Fruit fly (Drosophila melanogaster) whole organism, embryonic: ENCODE results near the gene TBC1D16.

ENCODE experiments used
- Atf3 ChIP-seq: fragments of 200-800 bp; sonication (Bioruptor generic); optimal IDR thresholded peaks from 3 replicates; lab custom pipeline; 2016; ENCODE audit warnings: missing biosample characterization, missing genetic modification characterization
- BtbVII ChIP-seq: fragments of 200-800 bp; sonication (Bioruptor generic); optimal IDR thresholded peaks from 3 replicates; lab custom pipeline; 2017; ENCODE audit warnings: missing biosample characterization, mild to moderate bottlenecking, missing genetic modification characterization
- CG10979 ChIP-seq: fragments of 200-800 bp; sonication (Bioruptor generic); optimal IDR thresholded peaks from 2 replicates; lab custom pipeline; 2018; ENCODE audit warnings: missing biosample characterization, mild to moderate bottlenecking, missing genetic modification characterization, moderate library complexity
- CG12236 ChIP-seq: fragments of 200-800 bp; sonication (Bioruptor generic); optimal IDR thresholded peaks from 2 replicates; lab custom pipeline; 2016; ENCODE audit warnings: missing biosample characterization, missing genetic modification characterization
- CG12659 ChIP-seq: fragments of 200-800 bp; sonication (Bioruptor generic); optimal IDR thresholded peaks from 3 replicates; lab custom pipeline; 2017; ENCODE audit warnings: mild to moderate bottlenecking, missing biosample characterization, missing genetic modification reagents, missing genetic modification characterization
- CG15011 ChIP-seq: fragments of 200-800 bp; sonication (Bioruptor generic); optimal IDR thresholded peaks from 3 replicates; lab custom pipeline; 2018; ENCODE audit warnings: missing biosample characterization, mild to moderate bottlenecking, missing genetic modification characterization
- CG16813 ChIP-seq: fragments of 200-800 bp; sonication (Bioruptor generic); IDR thresholded peaks from 3 replicates; pipeline ENCODE4 v1.3.6; 2022; ENCODE audit warnings: missing biosample characterization, missing genetic modification characterization; ENCODE audit not compliant: partially characterized antibody
- CG16815 ChIP-seq: fragments of 200-800 bp; sonication (Bioruptor generic); optimal IDR thresholded peaks from 3 replicates; lab custom pipeline; 2017; ENCODE audit warnings: missing biosample characterization, mild to moderate bottlenecking, missing genetic modification characterization
- CG17328 ChIP-seq: fragments of 200-800 bp; sonication (Bioruptor generic); IDR thresholded peaks from 2 replicates; pipeline ENCODE4 v1.3.6; 2022; ENCODE audit warnings: missing biosample characterization, missing genetic modification characterization
- CG17802 ChIP-seq: fragments of 200-800 bp; sonication (Bioruptor generic); optimal IDR thresholded peaks from 2 replicates; lab custom pipeline; 2018; ENCODE audit warnings: missing biosample characterization, mild to moderate bottlenecking, missing genetic modification characterization, moderate library complexity
- CG17829 ChIP-seq: fragments of 200-800 bp; optimal IDR thresholded peaks from 2 replicates; lab custom pipeline; 2019; ENCODE audit warnings: missing biosample characterization, mild to moderate bottlenecking, missing genetic modification characterization, moderate library complexity
- CG18011 ChIP-seq: fragments of 200-800 bp; sonication (Bioruptor generic); optimal IDR thresholded peaks from 2 replicates; lab custom pipeline; 2017; ENCODE audit warnings: missing biosample characterization, missing genetic modification characterization, mild to moderate bottlenecking, moderate library complexity, missing genotype
- CG32772 ChIP-seq: fragments of 200-800 bp; sonication (Bioruptor generic); IDR thresholded peaks from 2 replicates; pipeline ENCODE4 v1.3.6; 2022; ENCODE audit warnings: missing biosample characterization, missing genetic modification characterization
- CG33213 ChIP-seq: fragments of 200-800 bp; sonication (Bioruptor generic); optimal IDR thresholded peaks from 3 replicates; lab custom pipeline; 2016; ENCODE audit warnings: missing biosample characterization, missing genetic modification characterization
- CG33557 ChIP-seq: fragments of 200-800 bp; sonication (Bioruptor generic); optimal IDR thresholded peaks from 2 replicates; lab custom pipeline; 2019; ENCODE audit warnings: missing biosample characterization, mild to moderate bottlenecking, missing genetic modification characterization, moderate library complexity
- CG3407 ChIP-seq: fragments of 200-800 bp; sonication (Bioruptor generic); optimal IDR thresholded peaks from 2 replicates; lab custom pipeline; 2018; ENCODE audit warnings: missing biosample characterization, mild to moderate bottlenecking, missing genetic modification characterization
- CG6254 ChIP-seq: fragments of 200-800 bp; sonication (Bioruptor generic); optimal IDR thresholded peaks from 3 replicates; lab custom pipeline; 2017; ENCODE audit warnings: mild to moderate bottlenecking, missing biosample characterization, missing genetic modification reagents, missing genetic modification characterization
- CG7556 ChIP-seq: fragments of 200-800 bp; sonication (Bioruptor generic); optimal IDR thresholded peaks from 2 replicates; lab custom pipeline; 2017; ENCODE audit warnings: missing biosample characterization, mild to moderate bottlenecking, missing genetic modification characterization
- CG8765 ChIP-seq: fragments of 200-800 bp; sonication (Bioruptor generic); IDR thresholded peaks from 2 replicates; pipeline ENCODE4 v1.3.6; 2022; ENCODE audit warnings: missing biosample characterization, missing genetic modification characterization
- CG8924 ChIP-seq: fragments of 200-800 bp; optimal IDR thresholded peaks from 3 replicates; lab custom pipeline; 2019; ENCODE audit warnings: missing biosample characterization, mild to moderate bottlenecking, missing genetic modification characterization, moderate library complexity
- CoRest ChIP-seq: fragments of 200-800 bp; sonication (Bioruptor generic); optimal IDR thresholded peaks from 3 replicates; lab custom pipeline; 2018; ENCODE audit warnings: missing biosample characterization, mild to moderate bottlenecking, missing genetic modification characterization, moderate library complexity
- D19A ChIP-seq: fragments of 200-800 bp; optimal IDR thresholded peaks from 3 replicates; lab custom pipeline; 2019; ENCODE audit warnings: missing biosample characterization, mild to moderate bottlenecking, missing genetic modification characterization, moderate library complexity
- HHEX ChIP-seq: fragments of 200-800 bp; sonication (Bioruptor generic); optimal IDR thresholded peaks from 3 replicates; lab custom pipeline; 2017; ENCODE audit warnings: missing biosample characterization, mild to moderate bottlenecking, missing genetic modification characterization, missing genetic modification reagents
- HLH54F ChIP-seq: fragments of 200-800 bp; sonication (Bioruptor generic); optimal IDR thresholded peaks from 3 replicates; lab custom pipeline; 2016; ENCODE audit warnings: missing biosample characterization, missing genetic modification characterization
- HmgD ChIP-seq: fragments of 200-800 bp; sonication (Bioruptor generic); optimal IDR thresholded peaks from 3 replicates; lab custom pipeline; 2016; ENCODE audit warnings: missing biosample characterization, missing genetic modification characterization
- Hr3 ChIP-seq: fragments of 200-800 bp; sonication (Bioruptor generic); optimal IDR thresholded peaks from 3 replicates; lab custom pipeline; 2016; ENCODE audit warnings: missing biosample characterization, missing genetic modification characterization
- Hsf ChIP-seq: fragments of 200-800 bp; sonication (Bioruptor generic); optimal IDR thresholded peaks from 3 replicates; lab custom pipeline; 2016; ENCODE audit warnings: missing biosample characterization, missing genetic modification characterization
- Kr ChIP-seq: fragments of 200-800 bp; sonication (Bioruptor generic); optimal IDR thresholded peaks from 2 replicates; lab custom pipeline; 2017; ENCODE audit warnings: missing biosample characterization, mild to moderate bottlenecking, missing genetic modification characterization
- Neu2 ChIP-seq: fragments of 200-800 bp; sonication (Bioruptor generic); optimal IDR thresholded peaks from 3 replicates; lab custom pipeline; 2016; ENCODE audit warnings: missing biosample characterization, missing genetic modification characterization, borderline replicate concordance
- Opbp ChIP-seq: fragments of 200-800 bp; sonication (Bioruptor generic); IDR thresholded peaks from 3 replicates; pipeline ENCODE4 v1.3.6; 2022; ENCODE audit warnings: missing biosample characterization, missing genetic modification characterization; ENCODE audit not compliant: partially characterized antibody
- Ravus ChIP-seq: fragments of 200-800 bp; sonication (Bioruptor generic); IDR thresholded peaks from 2 replicates; pipeline ENCODE4 v1.3.6; 2022; ENCODE audit warnings: missing biosample characterization, missing genetic modification characterization
- Sry-δ ChIP-seq: fragments of 200-800 bp; sonication (Bioruptor generic); optimal IDR thresholded peaks from 2 replicates; lab custom pipeline; 2016; ENCODE audit warnings: missing biosample characterization, missing genetic modification characterization
- Trl ChIP-seq, 3 experiments: fragments of >200 bp in 2 of 3; fragments of 200-800 bp in 1 of 3; sonication (Bioruptor generic) in 1 of 3; optimal IDR thresholded peaks; 2 replicates in 1 of 3; 3 replicates in 2 of 3; lab custom pipeline; 2016 to 2017; ENCODE audit warnings: missing biosample characterization in 1 of 3, missing genetic modification characterization in 1 of 3
- Vsx1 ChIP-seq: fragments of 200-800 bp; sonication (Bioruptor generic); optimal IDR thresholded peaks from 2 replicates; lab custom pipeline; 2017; ENCODE audit warnings: missing biosample characterization, mild to moderate bottlenecking, missing genetic modification characterization, missing genetic modification reagents
- aop ChIP-seq: fragments of 200-800 bp; sonication (Bioruptor generic); IDR thresholded peaks from 2 replicates; pipeline ENCODE4 v1.3.6; 2022; ENCODE audit warnings: missing biosample characterization, missing genetic modification characterization
- ase ChIP-seq: fragments of 200-800 bp; sonication (Bioruptor generic); IDR thresholded peaks from 3 replicates; pipeline ENCODE4 v1.3.6; 2022; ENCODE audit warnings: missing biosample characterization, missing genetic modification characterization
- bigmax ChIP-seq: fragments of 200-800 bp; sonication (Bioruptor generic); optimal IDR thresholded peaks from 2 replicates; lab custom pipeline; 2018; ENCODE audit warnings: missing biosample characterization, mild to moderate bottlenecking, missing genetic modification characterization
- bowl ChIP-seq: fragments of 200-800 bp; sonication (Bioruptor generic); IDR thresholded peaks from 2 replicates; pipeline ENCODE4 v1.3.6; 2022; ENCODE audit warnings: missing biosample characterization, missing genetic modification characterization
- caup ChIP-seq: fragments of 200-800 bp; sonication (Bioruptor generic); optimal IDR thresholded peaks from 3 replicates; lab custom pipeline; 2017; ENCODE audit warnings: missing biosample characterization, mild to moderate bottlenecking, missing genetic modification characterization, moderate library complexity; ENCODE audit not compliant: severe bottlenecking
- chinmo ChIP-seq: fragments of 200-800 bp; sonication (Bioruptor generic); IDR thresholded peaks from 4 replicates; pipeline ENCODE4 v1.3.6; 2022; ENCODE audit warnings: missing biosample characterization, missing genetic modification characterization; ENCODE audit not compliant: partially characterized antibody
- gcm ChIP-seq: fragments of 200-800 bp; sonication (Bioruptor generic); optimal IDR thresholded peaks from 2 replicates; lab custom pipeline; 2019; ENCODE audit warnings: missing biosample characterization, mild to moderate bottlenecking, missing genetic modification characterization, moderate library complexity
- her ChIP-seq: fragments of 200-800 bp; sonication (Bioruptor generic); optimal IDR thresholded peaks from 2 replicates; lab custom pipeline; 2016; ENCODE audit warnings: missing biosample characterization, missing genetic modification characterization
- inv ChIP-seq: fragments of 200-800 bp; sonication (Bioruptor generic); IDR thresholded peaks from 2 replicates; pipeline ENCODE4 v1.3.6; 2022; ENCODE audit warnings: missing biosample characterization, missing genetic modification characterization; ENCODE audit not compliant: partially characterized antibody
- kah ChIP-seq: fragments of 200-800 bp; sonication (Bioruptor generic); optimal IDR thresholded peaks from 2 replicates; lab custom pipeline; 2018; ENCODE audit warnings: missing biosample characterization, mild to moderate bottlenecking, missing genetic modification characterization
- mirr ChIP-seq: fragments of 200-800 bp; sonication (Bioruptor generic); optimal IDR thresholded peaks from 3 replicates; lab custom pipeline; 2018; ENCODE audit warnings: missing biosample characterization, mild to moderate bottlenecking, missing genetic modification characterization
- pho ChIP-seq: fragments of 200-800 bp; sonication (Bioruptor generic); optimal IDR thresholded peaks from 2 replicates; lab custom pipeline; 2016; ENCODE audit warnings: missing biosample characterization, missing genetic modification characterization
- prd ChIP-seq, 3 experiments: fragments of >200 bp in 2 of 3; fragments of 200-800 bp in 1 of 3; sonication (Bioruptor generic) in 1 of 3; optimal IDR thresholded peaks in 2 of 3; IDR thresholded peaks in 1 of 3; 2 replicates in 2 of 3; 3 replicates in 1 of 3; pipeline versions ENCODE4 v1.3.6 to Lab custom; 2017 to 2022; ENCODE audit warnings: missing biosample characterization in 1 of 3, missing genetic modification characterization in 1 of 3
- sr ChIP-seq: fragments of 200-800 bp; sonication (Bioruptor generic); IDR thresholded peaks from 3 replicates; pipeline ENCODE4 v1.3.6; 2022; ENCODE audit warnings: missing biosample characterization, missing genetic modification characterization
- tio ChIP-seq: fragments of 200-800 bp; sonication (Bioruptor generic); optimal IDR thresholded peaks from 2 replicates; lab custom pipeline; 2017; ENCODE audit warnings: missing biosample characterization, missing genetic modification characterization, inconsistent platforms

Gene TBC1D16

DNA sequence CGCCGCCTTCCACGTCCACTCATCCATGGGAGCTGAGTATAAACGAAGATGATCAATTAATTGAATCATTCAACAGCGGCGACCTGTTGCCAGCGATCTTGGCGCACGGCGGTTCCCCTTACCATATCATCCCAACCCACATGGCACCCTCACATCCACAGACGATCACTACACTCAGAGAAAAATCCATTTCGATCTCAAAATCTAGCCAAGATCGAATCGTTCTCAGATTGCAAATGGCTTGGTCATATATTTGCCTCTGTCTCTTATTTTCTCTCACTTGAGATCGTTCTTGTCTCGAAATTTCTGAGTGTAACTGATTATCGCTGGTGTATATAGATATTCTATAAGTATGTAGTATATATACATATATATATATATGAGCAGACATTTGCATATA, 32.9 kb upstream of the TBC1D16 start (continued):
- TF ChIP-seq CG17328 (GFP tag; lab: Robert Waterston, UW) (no peak), CG8924 (tag; lab: Kevin White, UChicago) (peak; percentile 42), CG10979 (tag; lab: Kevin White, UChicago) (peak; percentile 44), Ravus (GFP tag; lab: Robert Waterston, UW) (no peak), Hr3 (GFP tag; lab: Kevin White, UChicago) (peak; percentile 9), HHEX (peak; percentile 61), CG12236 (GFP tag; lab: Kevin White, UChicago) (no peak), BtbVII (peak; percentile 18), CG12659 (GFP tag; lab: Kevin White, UChicago) (peak; percentile 5), CG8765 (GFP tag; lab: Robert Waterston, UW) (no peak), CG7556 (GFP tag; lab: Kevin White, UChicago) (peak; percentile 15), bigmax (GFP tag; lab: Kevin White, UChicago) (no peak), Opbp (no peak), Hsf (GFP tag; lab: Kevin White, UChicago) (no peak), Sry-δ (GFP tag; lab: Kevin White, UChicago) (no peak), ase (GFP tag; lab: Robert Waterston, UW) (peak; percentile 58; the same call in 1 of the 3 replicates), Vsx1 (GFP tag; lab: Kevin White, UChicago) (peak; percentile 13), CG33213 (GFP tag; lab: Kevin White, UChicago) (no peak), D19A (tag; lab: Kevin White, UChicago) (peak; percentile 47), Neu2 (GFP tag; lab: Kevin White, UChicago) (no peak), CG18011 (GFP tag; lab: Kevin White, UChicago) (no peak), Trl (optimal IDR thresholded peaks at IDR 0.05; lab: Kevin White, UChicago) (no peak), Trl (GFP tag; optimal IDR thresholded peaks at IDR 0.05; lab: Kevin White, UChicago) (peak; percentile 38), kah (GFP tag; lab: Kevin White, UChicago) (peak; percentile 90), chinmo (GFP tag; lab: Robert Waterston, UW) (no peak), bowl (GFP tag; lab: Robert Waterston, UW) (peak; percentile 28; the same call in 1 of the 2 replicates), Atf3 (GFP tag; lab: Kevin White, UChicago) (no peak), HmgD (GFP tag; lab: Kevin White, UChicago) (no peak), pho (GFP tag; lab: Kevin White, UChicago) (peak; percentile 6), her (GFP tag; lab: Kevin White, UChicago) (peak; percentile 18), CG15011 (GFP tag; lab: Kevin White, UChicago) (no peak), aop (0 out of 2 replicates have a peak, but pooled peaks have one; percentile 43), tio (GFP tag; lab: Kevin White, UChicago) (no peak), CoRest (peak; percentile 63), prd (optimal IDR thresholded peaks at IDR 0.05; lab: Kevin White, UChicago) (no peak), prd (GFP tag; IDR thresholded peaks at IDR 0.05; lab: Robert Waterston, UW) (peak; percentile 63; the same call in 2 of the 3 replicates), CG6254 (GFP tag; lab: Kevin White, UChicago) (peak; percentile 40), CG16815 (no peak), CG3407 (peak; percentile 31), inv (GFP tag; lab: Robert Waterston, UW) (no peak), gcm (GFP tag; lab: Kevin White, UChicago) (peak; percentile 2), sr (GFP tag; lab: Robert Waterston, UW) (peak; percentile 83), caup (GFP tag; lab: Kevin White, UChicago) (peak; percentile 45), Kr (GFP tag; lab: Kevin White, UChicago) (no peak), CG17829 (tag; lab: Kevin White, UChicago) (peak; percentile 37), CG17802 (tag; lab: Kevin White, UChicago) (peak; percentile 38), HLH54F (GFP tag; lab: Kevin White, UChicago) (peak; percentile 24), CG32772 (GFP tag; lab: Robert Waterston, UW) (peak; percentile 51; the same call in 1 of the 2 replicates), mirr (peak; percentile 30), CG16813 (no peak), CG33557 (GFP tag; lab: Kevin White, UChicago) (no peak)
